Worm (Caenorhabditis elegans): ENCODE data around the gene rpi-1.
"Not testable (repeated sequence)": the region's sequence is repeated elsewhere in the genome, so short reads cannot be mapped to it uniquely, and the experiment has no call there.

rpi-1 gene

DNA sequence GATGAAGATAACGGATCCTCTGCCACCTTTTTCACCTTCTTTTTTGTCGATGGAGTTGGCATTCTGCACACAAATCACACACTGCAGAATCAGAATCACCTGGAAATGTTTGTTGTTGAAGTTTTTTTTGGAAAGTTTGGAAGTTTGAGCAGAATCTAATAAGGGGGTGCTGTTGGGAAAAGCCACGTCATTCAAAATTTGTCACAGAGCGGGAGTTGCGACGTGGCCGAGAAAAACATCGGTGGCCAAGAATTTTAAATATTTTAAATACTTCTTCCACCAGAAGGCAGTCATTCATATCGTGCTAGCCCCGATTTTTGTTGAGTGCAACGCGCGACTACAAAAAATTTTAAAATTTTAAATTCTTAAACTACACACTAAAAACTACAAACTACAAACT is at the start of gene rpi-1:
Gene rpi-1, minus strand, starts transcription at position 101 of the 400 bp plus-strand sequence.
- TF ChIP-seq tab-1 (GFP tag; IDR thresholded peaks at IDR 0.05) (no peak), T22C8.4 (GFP tag; IDR thresholded peaks at IDR 0.05) (no peak), flt-1 (GFP tag; IDR thresholded peaks at IDR 0.05) (no peak), ref-1 (GFP tag; conservative IDR thresholded peaks at IDR 0.05) (no peak), ztf-29 (GFP tag; IDR thresholded peaks at IDR 0.05) (no peak)

DNA sequence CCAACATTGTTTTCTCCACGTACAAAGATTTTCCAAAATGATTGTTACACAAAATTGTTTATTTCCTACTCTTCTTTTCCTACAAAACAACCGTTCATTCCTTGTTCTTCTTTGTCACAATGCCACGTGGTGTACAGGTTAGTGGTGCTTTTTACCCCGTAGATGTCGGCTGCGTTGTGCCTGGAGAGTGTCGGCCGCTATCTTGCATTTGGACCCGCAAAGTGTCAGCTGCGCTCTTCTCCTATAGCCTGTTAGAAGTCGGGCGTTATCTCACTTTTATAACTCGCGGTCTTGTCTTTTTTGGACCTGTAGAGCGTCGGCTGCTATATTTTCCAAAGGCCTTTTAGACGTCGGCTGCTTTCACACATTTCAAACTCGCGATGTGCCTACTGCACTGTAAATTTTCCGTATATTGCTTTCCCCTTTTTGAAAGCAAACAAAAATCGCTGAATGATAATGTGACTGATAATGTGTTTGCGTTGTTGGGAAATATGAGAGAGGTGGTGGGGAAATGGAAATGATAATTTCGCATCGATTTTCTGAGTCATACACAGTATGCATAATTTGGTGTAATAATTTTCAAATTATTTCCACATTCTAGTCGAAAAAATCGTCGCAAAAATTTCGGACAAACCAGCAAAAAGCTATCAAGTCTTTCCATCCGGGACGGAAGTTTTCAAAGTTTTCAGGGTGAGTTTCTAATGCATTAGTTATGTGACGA is 48.6 kb upstream of the rpi-1 start, which contains the start of gene F01D5.8:
Gene F01D5.8, plus strand, starts transcription at position 51 of the 721 bp plus-strand sequence.
- no peak for TF ChIP-seq klf-2 (GFP tag; conservative IDR thresholded peaks at IDR 0.05)
- no peak for TF ChIP-seq cog-1 (tag; optimal IDR thresholded peaks at IDR 0.05)
- no peak for TF ChIP-seq T22C8.4 (GFP tag; IDR thresholded peaks at IDR 0.05)
- no peak for TF ChIP-seq flt-1 (GFP tag; IDR thresholded peaks at IDR 0.05)
- no peak for TF ChIP-seq med-1 (GFP tag; optimal IDR thresholded peaks at IDR 0.05; ENCODE audit: insufficient read depth)
- no peak for TF ChIP-seq ref-1 (GFP tag; conservative IDR thresholded peaks at IDR 0.05)
- TF ChIP-seq ztf-23 (GFP tag; IDR thresholded peaks at IDR 0.05) = no peak
- no peak for TF ChIP-seq tab-1 (GFP tag; IDR thresholded peaks at IDR 0.05)
- no peak for TF ChIP-seq ztf-29 (GFP tag; IDR thresholded peaks at IDR 0.05)

DNA sequence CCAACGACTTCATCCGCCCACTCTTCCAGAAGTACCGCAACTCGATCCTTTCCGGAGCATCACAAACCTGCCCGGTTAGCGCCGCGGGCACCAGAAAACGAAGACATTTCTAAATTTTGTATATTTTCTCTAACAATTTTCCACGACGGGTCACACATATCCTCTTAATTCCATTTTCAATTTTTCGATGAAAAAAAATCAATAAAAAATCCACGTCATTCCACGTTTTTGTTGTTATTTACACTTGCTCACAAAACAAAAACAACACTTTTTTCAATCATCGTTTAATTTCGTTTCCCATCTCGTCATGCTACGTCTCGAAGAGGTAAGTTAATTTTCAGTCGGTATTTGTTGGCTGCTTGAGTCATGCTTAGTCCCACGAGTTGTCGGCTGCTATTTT is 46.1 kb upstream of the rpi-1 start, which contains the start of gene F01D5.7:
Gene F01D5.7, plus strand, starts transcription at position 301 of the 400 bp plus-strand sequence.
- TF ChIP-seq cog-1 (tag; optimal IDR thresholded peaks at IDR 0.05) (no peak), med-1 (GFP tag; optimal IDR thresholded peaks at IDR 0.05; ENCODE audit: insufficient read depth) (no peak), flt-1 (GFP tag; IDR thresholded peaks at IDR 0.05) (no peak), tab-1 (GFP tag; IDR thresholded peaks at IDR 0.05) (no peak), T22C8.4 (GFP tag; IDR thresholded peaks at IDR 0.05) (no peak), ref-1 (GFP tag; conservative IDR thresholded peaks at IDR 0.05) (no peak), ztf-23 (GFP tag; IDR thresholded peaks at IDR 0.05) (no peak), klf-2 (GFP tag; conservative IDR thresholded peaks at IDR 0.05) (no peak), ztf-29 (GFP tag; IDR thresholded peaks at IDR 0.05) (no peak)

- TF ChIP-seq T22C8.4 (GFP tag; IDR thresholded peaks at IDR 0.05) (no peak), ref-1 (GFP tag; conservative IDR thresholded peaks at IDR 0.05) (no peak), klf-2 (GFP tag; conservative IDR thresholded peaks at IDR 0.05) (no peak)
Measured at ce11 chrII:14006210-14006609, 44.0 kb upstream of the rpi-1 start, which contains the start of gene F01D5.6. Gene F01D5.6, plus strand, starts transcription at chrII:14006510.

ce11 chrII:14005183-14005582 is 43.0 kb upstream of the rpi-1 start:
- no peak for TF ChIP-seq flt-1 (GFP tag; IDR thresholded peaks at IDR 0.05)
- TF ChIP-seq klf-2 (GFP tag; conservative IDR thresholded peaks at IDR 0.05) = no peak
- TF ChIP-seq med-1 (GFP tag; optimal IDR thresholded peaks at IDR 0.05; ENCODE audit: insufficient read depth) = no peak
- TF ChIP-seq cog-1 (tag; optimal IDR thresholded peaks at IDR 0.05) = no peak
- no peak for TF ChIP-seq tab-1 (GFP tag; IDR thresholded peaks at IDR 0.05)

ce11 chrII:14004770-14005169 is 42.6 kb upstream of the rpi-1 start:
- TF ChIP-seq flt-1 (GFP tag; IDR thresholded peaks at IDR 0.05) (no peak), ztf-29 (GFP tag; IDR thresholded peaks at IDR 0.05) (no peak), cog-1 (tag; optimal IDR thresholded peaks at IDR 0.05) (no peak), ref-1 (GFP tag; conservative IDR thresholded peaks at IDR 0.05) (no peak), tab-1 (GFP tag; IDR thresholded peaks at IDR 0.05) (no peak), T22C8.4 (GFP tag; IDR thresholded peaks at IDR 0.05) (no peak), klf-2 (GFP tag; conservative IDR thresholded peaks at IDR 0.05) (no peak), ztf-23 (GFP tag; IDR thresholded peaks at IDR 0.05) (no peak), med-1 (GFP tag; optimal IDR thresholded peaks at IDR 0.05; ENCODE audit: insufficient read depth) (no peak)

- no peak for TF ChIP-seq med-1 (GFP tag; optimal IDR thresholded peaks at IDR 0.05; ENCODE audit: insufficient read depth)
- TF ChIP-seq T22C8.4 (GFP tag; IDR thresholded peaks at IDR 0.05) = no peak
- TF ChIP-seq klf-2 (GFP tag; conservative IDR thresholded peaks at IDR 0.05) = no peak
- TF ChIP-seq ztf-23 (GFP tag; IDR thresholded peaks at IDR 0.05) = no peak
- no peak for TF ChIP-seq ztf-29 (GFP tag; IDR thresholded peaks at IDR 0.05)
- no peak for TF ChIP-seq tab-1 (GFP tag; IDR thresholded peaks at IDR 0.05)
- TF ChIP-seq flt-1 (GFP tag; IDR thresholded peaks at IDR 0.05) = no peak
- no peak for TF ChIP-seq ref-1 (GFP tag; conservative IDR thresholded peaks at IDR 0.05)
- TF ChIP-seq cog-1 (tag; optimal IDR thresholded peaks at IDR 0.05) = no peak
Measured at ce11 chrII:14003821-14004430, 41.7 kb upstream of the rpi-1 start.

- TF ChIP-seq ztf-23 (GFP tag; IDR thresholded peaks at IDR 0.05) = no peak
- no peak for TF ChIP-seq klf-2 (GFP tag; conservative IDR thresholded peaks at IDR 0.05)
- no peak for TF ChIP-seq ref-1 (GFP tag; conservative IDR thresholded peaks at IDR 0.05)
- no peak for TF ChIP-seq flt-1 (GFP tag; IDR thresholded peaks at IDR 0.05)
- no peak for TF ChIP-seq tab-1 (GFP tag; IDR thresholded peaks at IDR 0.05)
- TF ChIP-seq cog-1 (tag; optimal IDR thresholded peaks at IDR 0.05) = no peak
- no peak for TF ChIP-seq med-1 (GFP tag; optimal IDR thresholded peaks at IDR 0.05; ENCODE audit: insufficient read depth)
- TF ChIP-seq ztf-29 (GFP tag; IDR thresholded peaks at IDR 0.05) = no peak
- no peak for TF ChIP-seq T22C8.4 (GFP tag; IDR thresholded peaks at IDR 0.05)
Measured at ce11 chrII:14002200-14002599, 40.0 kb upstream of the rpi-1 start, which contains the start of gene F01D5.5. Gene F01D5.5, minus strand, starts transcription at chrII:14002300.

DNA sequence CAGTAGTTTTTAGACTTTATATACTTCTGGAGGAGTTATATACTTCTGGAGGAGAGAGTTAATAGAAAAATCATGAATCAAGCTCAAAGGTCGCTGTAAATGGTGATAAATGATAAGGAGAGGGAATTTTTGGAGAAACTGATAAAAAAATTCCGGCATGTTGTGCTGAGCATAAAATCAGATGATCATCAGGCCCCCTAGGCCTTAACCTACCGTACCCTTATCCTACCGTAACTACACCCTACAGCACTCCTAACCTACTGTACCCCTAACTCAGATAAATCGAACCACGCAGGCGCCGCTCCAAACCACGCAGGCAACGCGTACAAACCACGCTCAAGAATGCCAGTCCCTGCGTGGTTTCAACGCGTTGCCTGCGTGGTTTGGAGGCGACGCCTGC is 37.8 kb upstream of the rpi-1 start, which contains the start of gene F01D5.3:
Gene F01D5.3, minus strand, starts transcription at position 101 of the 400 bp plus-strand sequence.
- not testable (repeated sequence) for TF ChIP-seq ref-1 (GFP tag; conservative IDR thresholded peaks at IDR 0.05); flt-1 (GFP tag; IDR thresholded peaks at IDR 0.05); cog-1 (tag; optimal IDR thresholded peaks at IDR 0.05)

DNA sequence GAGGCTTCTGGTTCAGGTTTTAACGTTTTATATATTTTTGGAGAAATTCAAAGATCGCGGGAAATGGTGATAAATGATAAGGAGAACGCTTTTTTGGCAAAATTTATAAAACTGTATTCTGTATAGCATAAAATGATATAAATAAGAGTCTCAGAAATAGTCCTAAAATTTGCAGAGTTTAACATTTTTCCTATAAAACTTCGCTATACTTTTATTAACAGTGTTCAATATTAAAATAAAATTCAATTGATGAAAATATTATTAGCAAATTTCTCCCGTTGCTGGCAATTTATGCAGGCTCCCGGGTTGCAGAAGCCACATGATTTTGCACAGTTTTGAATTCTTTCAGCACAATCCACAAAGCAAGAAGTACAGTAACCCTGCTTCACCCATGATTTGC is 36.7 kb upstream of the rpi-1 start, which contains the start of gene F01D5.2:
Gene F01D5.2, minus strand, starts transcription at position 101 of the 400 bp plus-strand sequence.
- TF ChIP-seq flt-1 (GFP tag; IDR thresholded peaks at IDR 0.05) (no peak), ztf-23 (GFP tag; IDR thresholded peaks at IDR 0.05) (no peak), ztf-29 (GFP tag; IDR thresholded peaks at IDR 0.05) (no peak), ref-1 (GFP tag; conservative IDR thresholded peaks at IDR 0.05) (no peak), cog-1 (tag; optimal IDR thresholded peaks at IDR 0.05) (no peak)

Data from whole organism, midembryonic.